Fruit fly (Drosophila melanogaster) whole organism, embryonic: ENCODE measurements around the gene cbt.

Experiments
- Ada2b ChIP-seq: fragments of 200-800 bp; sonication (Bioruptor generic); IDR thresholded peaks from 2 replicates; pipeline ENCODE4 v1.3.6; 2022; ENCODE audit warnings: missing biosample characterization, missing genetic modification characterization
- Antp ChIP-seq: fragments of 200-800 bp; sonication (Bioruptor generic); optimal IDR thresholded peaks from 3 replicates; lab custom pipeline; 2016; ENCODE audit warnings: missing biosample characterization, missing genetic modification characterization
- Atf-2 ChIP-seq: fragments of 200-800 bp; sonication (Bioruptor generic); optimal IDR thresholded peaks from 2 replicates; lab custom pipeline; 2016; ENCODE audit warnings: missing biosample characterization, missing genetic modification characterization
- Atf6 ChIP-seq: fragments of 200-800 bp; sonication (Bioruptor generic); IDR thresholded peaks from 2 replicates; pipeline ENCODE4 v1.3.6; 2022; ENCODE audit warnings: missing biosample characterization, missing genetic modification characterization
- Bgb ChIP-seq: fragments of 200-800 bp; sonication (Bioruptor generic); IDR thresholded peaks from 2 replicates; pipeline ENCODE4 v1.3.6; 2022; ENCODE audit warnings: missing biosample characterization, missing genetic modification characterization; ENCODE audit not compliant: partially characterized antibody
- CG10274 ChIP-seq: fragments of 200-800 bp; sonication (Bioruptor generic); optimal IDR thresholded peaks from 3 replicates; lab custom pipeline; 2017; ENCODE audit warnings: missing biosample characterization, mild to moderate bottlenecking, missing genetic modification characterization
- CG10565 ChIP-seq: fragments of 200-800 bp; sonication (Bioruptor generic); optimal IDR thresholded peaks from 3 replicates; lab custom pipeline; 2016; ENCODE audit warnings: missing biosample characterization, mild to moderate bottlenecking, missing genetic modification characterization
- CG11093 ChIP-seq: fragments of 200-800 bp; sonication (Bioruptor generic); IDR thresholded peaks from 3 replicates; pipeline ENCODE4 v1.3.6; 2022; ENCODE audit warnings: missing biosample characterization, missing genetic modification characterization
- CG13287 ChIP-seq: fragments of 200-800 bp; sonication (Bioruptor generic); IDR thresholded peaks from 2 replicates; pipeline ENCODE4 v1.3.6; 2022; ENCODE audit warnings: missing biosample characterization, missing genetic modification characterization; ENCODE audit not compliant: partially characterized antibody
- CG14050 ChIP-seq: fragments of 200-800 bp; sonication (Bioruptor generic); IDR thresholded peaks from 3 replicates; pipeline ENCODE4 v1.3.6; 2022; ENCODE audit warnings: missing biosample characterization, missing genetic modification characterization
- CG16863 ChIP-seq: fragments of 200-800 bp; sonication (Bioruptor generic); optimal IDR thresholded peaks from 3 replicates; lab custom pipeline; 2016; ENCODE audit warnings: missing biosample characterization, missing genetic modification characterization
- CG17328 ChIP-seq: fragments of 200-800 bp; sonication (Bioruptor generic); IDR thresholded peaks from 2 replicates; pipeline ENCODE4 v1.3.6; 2022; ENCODE audit warnings: missing biosample characterization, missing genetic modification characterization
- CG17568 ChIP-seq: fragments of 200-800 bp; sonication (Bioruptor generic); optimal IDR thresholded peaks from 2 replicates; lab custom pipeline; 2018; ENCODE audit warnings: missing biosample characterization, mild to moderate bottlenecking, missing genetic modification characterization, moderate library complexity
- CG18262 ChIP-seq: fragments of 200-800 bp; optimal IDR thresholded peaks from 3 replicates; lab custom pipeline; 2019; ENCODE audit warnings: missing biosample characterization, mild to moderate bottlenecking, missing genetic modification characterization, moderate library complexity
- CG2199 ChIP-seq: fragments of 200-800 bp; sonication (Bioruptor generic); IDR thresholded peaks from 3 replicates; pipeline ENCODE4 v1.3.6; 2022; ENCODE audit warnings: missing biosample characterization, missing genetic modification characterization
- CG2875 ChIP-seq: fragments of 200-800 bp; sonication (Bioruptor generic); optimal IDR thresholded peaks from 2 replicates; lab custom pipeline; 2017; ENCODE audit warnings: missing biosample characterization, mild to moderate bottlenecking, missing genetic modification characterization, missing genetic modification reagents
- CG30431 ChIP-seq: fragments of 200-800 bp; sonication (Bioruptor generic); optimal IDR thresholded peaks from 2 replicates; lab custom pipeline; 2017; ENCODE audit warnings: missing biosample characterization, missing genetic modification characterization
- CG33557 ChIP-seq: fragments of 200-800 bp; sonication (Bioruptor generic); optimal IDR thresholded peaks from 2 replicates; lab custom pipeline; 2019; ENCODE audit warnings: missing biosample characterization, mild to moderate bottlenecking, missing genetic modification characterization, moderate library complexity
- CG3847 ChIP-seq: fragments of 200-800 bp; sonication (Bioruptor generic); IDR thresholded peaks from 2 replicates; pipeline ENCODE4 v1.3.6; 2022; ENCODE audit warnings: missing biosample characterization, missing genetic modification characterization
- CG7839 ChIP-seq: fragments of 200-800 bp; sonication (Bioruptor generic); optimal IDR thresholded peaks from 3 replicates; lab custom pipeline; 2018; ENCODE audit warnings: missing biosample characterization, mild to moderate bottlenecking, missing genetic modification characterization, moderate library complexity
- CG8478 ChIP-seq: fragments of >200 bp; optimal IDR thresholded peaks from 2 replicates; lab custom pipeline; 2018
- CG9437 ChIP-seq: fragments of 200-800 bp; sonication (Bioruptor generic); optimal IDR thresholded peaks from 2 replicates; lab custom pipeline; 2018; ENCODE audit warnings: missing biosample characterization, mild to moderate bottlenecking, missing genetic modification characterization
- Chrac-16 ChIP-seq: fragments of 200-800 bp; sonication (Bioruptor generic); optimal IDR thresholded peaks from 3 replicates; lab custom pipeline; 2016; ENCODE audit warnings: missing biosample characterization, missing genetic modification characterization
- CrebB ChIP-seq: fragments of 200-800 bp; sonication (Bioruptor generic); optimal IDR thresholded peaks from 3 replicates; lab custom pipeline; 2018; ENCODE audit warnings: missing biosample characterization, mild to moderate bottlenecking, missing genetic modification characterization
- D19B ChIP-seq: fragments of 200-800 bp; sonication (Bioruptor generic); optimal IDR thresholded peaks from 2 replicates; lab custom pipeline; 2017; ENCODE audit warnings: missing biosample characterization, mild to moderate bottlenecking, missing genetic modification characterization
- Doc3 ChIP-seq: fragments of 200-800 bp; sonication (Bioruptor generic); IDR thresholded peaks from 3 replicates; pipeline ENCODE4 v1.3.6; 2022; ENCODE audit warnings: missing biosample characterization, missing genetic modification characterization; ENCODE audit not compliant: partially characterized antibody
- Dp ChIP-seq: fragments of 200-800 bp; sonication (Bioruptor generic); optimal IDR thresholded peaks from 2 replicates; lab custom pipeline; 2018; ENCODE audit warnings: missing biosample characterization, mild to moderate bottlenecking, missing genetic modification characterization, moderate library complexity
- Ets65A ChIP-seq: fragments of 200-800 bp; sonication (Bioruptor generic); peaks from one replicate; lab custom pipeline; 2016; ENCODE audit warnings: missing biosample characterization, missing genetic modification characterization
- GATAe ChIP-seq: fragments of 200-800 bp; sonication (Bioruptor generic); conservative IDR thresholded peaks from 2 replicates; pipeline ENCODE4 v1.3.6; 2022; ENCODE audit warnings: missing biosample characterization, missing genetic modification characterization
- Gug ChIP-seq: fragments of 200-800 bp; sonication (Bioruptor generic); IDR thresholded peaks from 4 replicates; pipeline ENCODE4 v1.3.6; 2022; ENCODE audit warnings: missing biosample characterization, missing genetic modification characterization
- HmgD ChIP-seq: fragments of 200-800 bp; sonication (Bioruptor generic); optimal IDR thresholded peaks from 3 replicates; lab custom pipeline; 2016; ENCODE audit warnings: missing biosample characterization, missing genetic modification characterization
- Hmr ChIP-seq: fragments of 200-800 bp; sonication (Bioruptor generic); optimal IDR thresholded peaks from 3 replicates; lab custom pipeline; 2017; ENCODE audit warnings: mild to moderate bottlenecking, missing biosample characterization, missing genetic modification reagents, missing genetic modification characterization
- Sox100B ChIP-seq: fragments of 200-800 bp; sonication (Bioruptor generic); optimal IDR thresholded peaks from 3 replicates; lab custom pipeline; 2018; ENCODE audit warnings: missing biosample characterization, mild to moderate bottlenecking, missing genetic modification characterization
- Taf1 ChIP-seq: fragments of 200-800 bp; sonication (Bioruptor generic); IDR thresholded peaks from 2 replicates; pipeline ENCODE4 v1.3.6; 2022; ENCODE audit warnings: missing biosample characterization, missing genetic modification characterization
- ab ChIP-seq: fragments of 200-800 bp; sonication (Bioruptor generic); optimal IDR thresholded peaks from 2 replicates; lab custom pipeline; 2016; ENCODE audit warnings: missing biosample characterization, missing genetic modification characterization
- ara ChIP-seq: fragments of 200-800 bp; sonication (Bioruptor generic); IDR thresholded peaks from 2 replicates; pipeline ENCODE4 v1.3.6; 2022; ENCODE audit warnings: missing biosample characterization, missing genetic modification characterization
- chif ChIP-seq, 2 experiments: fragments of 200-800 bp; sonication (Bioruptor generic); optimal IDR thresholded peaks; 3 replicates each; lab custom pipeline; 2016; ENCODE audit warnings: missing biosample characterization in 2 of 2, missing genetic modification characterization in 2 of 2
- cwo ChIP-seq: fragments of 200-800 bp; sonication (Bioruptor generic); optimal IDR thresholded peaks from 3 replicates; lab custom pipeline; 2017; ENCODE audit warnings: missing biosample characterization, missing genetic modification characterization, mild to moderate bottlenecking, moderate library complexity, missing genetic modification reagents
- dimm ChIP-seq: fragments of 200-800 bp; sonication (Bioruptor generic); IDR thresholded peaks from 2 replicates; pipeline ENCODE4 v1.3.6; 2022; ENCODE audit warnings: missing biosample characterization, missing genetic modification characterization
- dysf ChIP-seq: fragments of 200-800 bp; sonication (Bioruptor generic); IDR thresholded peaks from 3 replicates; pipeline ENCODE4 v1.3.6; 2022; ENCODE audit warnings: missing biosample characterization, missing genetic modification characterization
- ewg ChIP-seq: fragments of 200-800 bp; sonication (Bioruptor generic); optimal IDR thresholded peaks from 3 replicates; lab custom pipeline; 2017; ENCODE audit warnings: mild to moderate bottlenecking, missing biosample characterization, missing genetic modification reagents, missing genetic modification characterization
- gcm ChIP-seq: fragments of 200-800 bp; sonication (Bioruptor generic); optimal IDR thresholded peaks from 2 replicates; lab custom pipeline; 2019; ENCODE audit warnings: missing biosample characterization, mild to moderate bottlenecking, missing genetic modification characterization, moderate library complexity
- kah ChIP-seq: fragments of 200-800 bp; sonication (Bioruptor generic); optimal IDR thresholded peaks from 2 replicates; lab custom pipeline; 2018; ENCODE audit warnings: missing biosample characterization, mild to moderate bottlenecking, missing genetic modification characterization
- oc ChIP-seq: fragments of 200-800 bp; sonication (Bioruptor generic); optimal IDR thresholded peaks from 2 replicates; lab custom pipeline; 2018; ENCODE audit warnings: missing biosample characterization, mild to moderate bottlenecking, missing genetic modification characterization, moderate library complexity
- onecut ChIP-seq: fragments of 200-800 bp; sonication (Bioruptor generic); IDR thresholded peaks from 2 replicates; pipeline ENCODE4 v1.3.6; 2022; ENCODE audit warnings: missing biosample characterization, missing genetic modification characterization
- pho ChIP-seq: fragments of 200-800 bp; sonication (Bioruptor generic); optimal IDR thresholded peaks from 2 replicates; lab custom pipeline; 2016; ENCODE audit warnings: missing biosample characterization, missing genetic modification characterization
- so ChIP-seq: fragments of 200-800 bp; sonication (Bioruptor generic); IDR thresholded peaks from 3 replicates; pipeline ENCODE4 v1.3.6; 2022; ENCODE audit warnings: missing biosample characterization, missing genetic modification characterization
- tna ChIP-seq: fragments of 200-800 bp; sonication (Bioruptor generic); IDR thresholded peaks from 2 replicates; pipeline ENCODE4 v1.3.6; 2022; ENCODE audit warnings: missing biosample characterization, missing genetic modification characterization; ENCODE audit not compliant: partially characterized antibody
- vfl ChIP-seq: fragments of 200-800 bp; sonication (Bioruptor generic); optimal IDR thresholded peaks from 2 replicates; lab custom pipeline; 2016; ENCODE audit warnings: missing biosample characterization, missing genetic modification characterization
- wor ChIP-seq: fragments of 200-800 bp; sonication (Bioruptor generic); IDR thresholded peaks from 2 replicates; pipeline ENCODE4 v1.3.6; 2022; ENCODE audit warnings: missing biosample characterization, missing genetic modification characterization

Gene cbt

dm6 chr2L:468745-469358, 10.6 kb downstream of the cbt start (continued):
- no peak for TF ChIP-seq tna (GFP tag; lab: Robert Waterston, UW)
- TF ChIP-seq CG2199 (GFP tag; lab: Robert Waterston, UW): peak; percentile 37; the same call in 2 of the 3 replicates
- TF ChIP-seq CG13287 (GFP tag; lab: Robert Waterston, UW): no peak; the same call in 1 of the 2 replicates
- TF ChIP-seq vfl (GFP tag; lab: Kevin White, UChicago): peak; percentile 47
- peak; percentile 67; the same call in 2 of the 4 replicates for TF ChIP-seq Gug (GFP tag; lab: Robert Waterston, UW)
- peak; percentile 58 for TF ChIP-seq CG9437
- peak; percentile 76 for TF ChIP-seq CG2875 (GFP tag; lab: Kevin White, UChicago)
- no peak for TF ChIP-seq Taf1
- TF ChIP-seq Bgb: no peak
- peak; percentile 52; the same call in 1 of the 2 replicates for TF ChIP-seq Ada2b (GFP tag; lab: Robert Waterston, UW)
- peak; percentile 81 for TF ChIP-seq oc
- TF ChIP-seq CG8478 (lab: Kevin White, UChicago): no peak
- TF ChIP-seq CG14050: peak; percentile 76
- TF ChIP-seq Ets65A: peak; percentile 95
- no peak for TF ChIP-seq CG10565 (GFP tag; lab: Kevin White, UChicago)
- peak; percentile 58 for TF ChIP-seq onecut
- peak; percentile 44 for TF ChIP-seq Atf-2 (GFP tag; lab: Kevin White, UChicago)
- peak; percentile 62; the same call in 2 of the 3 replicates for TF ChIP-seq CG11093 (GFP tag; lab: Robert Waterston, UW)
- TF ChIP-seq GATAe (GFP tag; lab: Robert Waterston, UW): peak; percentile 13; the same call in 1 of the 2 replicates
- TF ChIP-seq ara (GFP tag; lab: Robert Waterston, UW): peak; percentile 55; the same call in 1 of the 2 replicates
- peak; percentile 61 for TF ChIP-seq CG17568
- peak; percentile 76; the same call in 2 of the 3 replicates for TF ChIP-seq so
- peak; percentile 59 for TF ChIP-seq CG17328 (GFP tag; lab: Robert Waterston, UW)
- no peak for TF ChIP-seq CG33557 (GFP tag; lab: Kevin White, UChicago)
- TF ChIP-seq CG18262 (tag; lab: Kevin White, UChicago): peak; percentile 75
- TF ChIP-seq CG30431 (GFP tag; lab: Kevin White, UChicago): peak; percentile 49
- peak; percentile 28 for TF ChIP-seq D19B (GFP tag; lab: Kevin White, UChicago)
- peak; percentile 22 for TF ChIP-seq kah
- peak; percentile 82 for TF ChIP-seq CG7839 (tag; lab: Kevin White, UChicago)
- TF ChIP-seq cwo (GFP tag; lab: Kevin White, UChicago): peak; percentile 56
- peak; percentile 67 for TF ChIP-seq gcm
- TF ChIP-seq CrebB (tag; lab: Kevin White, UChicago): peak; percentile 72
- peak; percentile 62 for TF ChIP-seq Chrac-16 (GFP tag; lab: Kevin White, UChicago)
- peak; percentile 33; the same call in 1 of the 2 replicates for TF ChIP-seq dimm (GFP tag; lab: Robert Waterston, UW)
- peak; percentile 46; the same call in 1 of the 2 replicates for TF ChIP-seq CG3847
- peak; percentile 79 for TF ChIP-seq CG16863 (GFP tag; lab: Kevin White, UChicago)
- no peak for TF ChIP-seq ab (GFP tag; lab: Kevin White, UChicago)
- peak; percentile 65 for TF ChIP-seq ewg (GFP tag; lab: Kevin White, UChicago)
- peak; percentile 73 for TF ChIP-seq pho (GFP tag; lab: Kevin White, UChicago)
- TF ChIP-seq Sox100B: peak; percentile 72
- TF ChIP-seq HmgD: peak; percentile 24
- TF ChIP-seq Doc3 (GFP tag; lab: Robert Waterston, UW): no peak
- peak; percentile 82 for TF ChIP-seq dysf
- peak; percentile 77 for TF ChIP-seq Hmr (GFP tag; lab: Kevin White, UChicago)
- peak; percentile 68 for TF ChIP-seq Antp (GFP tag; lab: Kevin White, UChicago)
- peak; percentile 78 for TF ChIP-seq Atf6 (GFP tag; lab: Robert Waterston, UW)
- TF ChIP-seq CG10274 (GFP tag; lab: Kevin White, UChicago): peak; percentile 45
- TF ChIP-seq Dp (GFP tag; lab: Kevin White, UChicago): no peak
- TF ChIP-seq chif (GFP tag; optimal IDR thresholded peaks at IDR 0.05; lab: Kevin White, UChicago): peak; percentile 63 to 70
- TF ChIP-seq wor (GFP tag; lab: Robert Waterston, UW): peak; percentile 64
